Fruit fly (Drosophila melanogaster): ENCODE data around the gene aay.
A peak's percentile ranks its signal among the peaks of the same experiment; 100 is the strongest.

aay gene

DNA sequence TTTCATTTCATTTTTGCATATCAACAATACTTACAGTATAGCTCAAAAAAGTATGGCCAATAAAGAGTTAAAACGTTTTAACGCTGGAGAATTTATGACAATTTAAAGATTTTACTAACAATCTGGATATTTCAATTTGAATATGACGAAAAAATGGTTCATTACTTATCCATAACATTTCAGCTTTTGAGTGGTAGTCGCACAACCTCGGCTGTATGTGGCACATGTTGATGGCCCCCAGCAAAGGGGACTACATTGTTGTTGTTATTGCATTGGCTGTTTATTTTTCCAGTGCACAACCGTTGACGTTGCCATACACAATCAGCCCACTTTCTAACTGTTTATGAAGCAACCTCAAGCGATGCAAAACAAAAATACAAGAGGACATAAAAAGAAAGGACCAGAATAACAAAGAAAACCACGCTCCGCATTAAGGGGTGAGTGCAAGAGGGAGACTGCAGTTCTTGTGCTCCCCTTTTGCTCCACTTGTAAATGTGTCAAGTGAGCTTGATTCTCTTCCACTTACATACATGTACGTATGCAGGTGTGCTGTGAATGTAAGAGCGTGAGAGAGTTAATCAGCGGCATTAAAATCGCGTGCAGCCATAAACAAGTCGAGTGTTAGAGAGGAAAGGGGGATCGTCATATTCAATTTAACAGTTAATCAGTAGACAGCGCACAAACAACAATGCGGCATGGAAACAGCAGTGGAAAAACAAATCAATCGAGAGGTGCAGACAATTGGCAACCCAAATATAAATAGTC, 2.8 kb upstream of the aay start (continued):
- TF ChIP-seq CG5245 (GFP tag; optimal IDR thresholded peaks at IDR 0.05), result no peak
- TF ChIP-seq Dp (GFP tag; optimal IDR thresholded peaks at IDR 0.05), result no peak
- no peak for TF ChIP-seq YL-1 (GFP tag; optimal IDR thresholded peaks at IDR 0.05)
- no peak for TF ChIP-seq CG8290 (GFP tag; optimal IDR thresholded peaks at IDR 0.05)
- peak in 1 of 2 experiments; percentile 43 for TF ChIP-seq CG8290 (tag; optimal IDR thresholded peaks at IDR 0.05)
- TF ChIP-seq bigmax (GFP tag; optimal IDR thresholded peaks at IDR 0.05), result no peak
- TF ChIP-seq CG12071 (GFP tag; optimal IDR thresholded peaks at IDR 0.05), result no peak
- TF ChIP-seq ash1 (GFP tag; optimal IDR thresholded peaks at IDR 0.05), result no peak
- peak; percentile 56 for TF ChIP-seq CG8388 (GFP tag; optimal IDR thresholded peaks at IDR 0.05)
- no peak for TF ChIP-seq rib (GFP tag; IDR thresholded peaks at IDR 0.05)
- TF ChIP-seq slbo (GFP tag; IDR thresholded peaks at IDR 0.05), result peak; percentile 38
- TF ChIP-seq ems (GFP tag; optimal IDR thresholded peaks at IDR 0.05), result no peak
- TF ChIP-seq CG4328 (GFP tag; optimal IDR thresholded peaks at IDR 0.05), result no peak
- TF ChIP-seq CG13424 (tag; optimal IDR thresholded peaks at IDR 0.05), result peak; percentile 54
- no peak for TF ChIP-seq Elba2 (GFP tag; optimal IDR thresholded peaks at IDR 0.05)
- TF ChIP-seq disco-r (GFP tag; optimal IDR thresholded peaks at IDR 0.05), result no peak
- peak; percentile 12 for TF ChIP-seq CG7786 (GFP tag; optimal IDR thresholded peaks at IDR 0.05)
- TF ChIP-seq CG6765 (GFP tag; optimal IDR thresholded peaks at IDR 0.05), result no peak
- no peak for TF ChIP-seq Lpt (GFP tag; optimal IDR thresholded peaks at IDR 0.05)
- TF ChIP-seq twi (tag; optimal IDR thresholded peaks at IDR 0.05), result no peak
- peak; percentile 56; the same call in 1 of the 3 replicates for TF ChIP-seq ken (GFP tag; IDR thresholded peaks at IDR 0.05)
- TF ChIP-seq psq (GFP tag; optimal IDR thresholded peaks at IDR 0.05), result no peak
- TF ChIP-seq zfh1 (GFP tag; IDR thresholded peaks at IDR 0.05), result 0 out of 3 replicates have a peak, but pooled peaks have one; percentile 16
- no peak for TF ChIP-seq p53 (GFP tag; optimal IDR thresholded peaks at IDR 0.05)
- no peak for TF ChIP-seq Doc2 (GFP tag; IDR thresholded peaks at IDR 0.05)
- peak; percentile 49 for TF ChIP-seq CG2120 (GFP tag; optimal IDR thresholded peaks at IDR 0.05)
- no peak for TF ChIP-seq CG9797 (GFP tag; optimal IDR thresholded peaks at IDR 0.05)
- TF ChIP-seq MBD-R2 (GFP tag; IDR thresholded peaks at IDR 0.05), result no peak
- TF ChIP-seq tap (tag; optimal IDR thresholded peaks at IDR 0.05), result peak; percentile 44
- no peak for TF ChIP-seq schlank (tag; optimal IDR thresholded peaks at IDR 0.05)
- no peak for TF ChIP-seq aop (GFP tag; IDR thresholded peaks at IDR 0.05)
- no peak for TF ChIP-seq CG10462 (GFP tag; optimal IDR thresholded peaks at IDR 0.05)
- TF ChIP-seq CG9876 (GFP tag; optimal IDR thresholded peaks at IDR 0.05), result no peak
- peak; percentile 41 for TF ChIP-seq phol (tag; optimal IDR thresholded peaks at IDR 0.05)
- TF ChIP-seq emc (GFP tag; optimal IDR thresholded peaks at IDR 0.05), result no peak
- TF ChIP-seq jigr1 (GFP tag; IDR thresholded peaks at IDR 0.05), result no peak
- TF ChIP-seq CG7357 (GFP tag; IDR thresholded peaks at IDR 0.05), result no peak
- TF ChIP-seq ac (GFP tag; optimal IDR thresholded peaks at IDR 0.05), result no peak
- no peak for TF ChIP-seq cad (GFP tag; optimal IDR thresholded peaks at IDR 0.05)
- peak; percentile 40 for TF ChIP-seq CG10366 (GFP tag; IDR thresholded peaks at IDR 0.05)
- TF ChIP-seq mam (GFP tag; optimal IDR thresholded peaks at IDR 0.05), result no peak
- no peak for TF ChIP-seq GATAe (GFP tag; conservative IDR thresholded peaks at IDR 0.05)
- no peak for TF ChIP-seq usp (GFP tag; optimal IDR thresholded peaks at IDR 0.05)
- 0 out of 2 replicates have a peak, but pooled peaks have one; percentile 19 for TF ChIP-seq CG11247 (GFP tag; IDR thresholded peaks at IDR 0.05)
- TF ChIP-seq chn (GFP tag; optimal IDR thresholded peaks at IDR 0.05), result no peak
- no peak for TF ChIP-seq CG10565 (GFP tag; optimal IDR thresholded peaks at IDR 0.05)
- no peak for TF ChIP-seq CG13123 (GFP tag; optimal IDR thresholded peaks at IDR 0.05)
- peak; percentile 54; the same call in 1 of the 2 replicates for TF ChIP-seq stc (GFP tag; IDR thresholded peaks at IDR 0.05)
- TF ChIP-seq CG31365 (tag; optimal IDR thresholded peaks at IDR 0.05), result no peak
- TF ChIP-seq Nf-YA (GFP tag; IDR thresholded peaks at IDR 0.05), result peak; percentile 43; the same call in 1 of the 2 replicates
- no peak for TF ChIP-seq tup (GFP tag; optimal IDR thresholded peaks at IDR 0.05)
- no peak for TF ChIP-seq Dad (GFP tag; optimal IDR thresholded peaks at IDR 0.05)

Data from whole organism, embryonic.